Fruit fly (Drosophila melanogaster) whole organism, embryonic: Measurements from ENCODE around the gene Nthl1.

ENCODE experiments used
- CG10565 ChIP-seq: fragments of 200-800 bp; sonication (Bioruptor generic); optimal IDR thresholded peaks from 3 replicates; lab custom pipeline; 2016; ENCODE audit warnings: missing biosample characterization, mild to moderate bottlenecking, missing genetic modification characterization
- CG10654 ChIP-seq: fragments of 200-800 bp; sonication (Bioruptor generic); optimal IDR thresholded peaks from 2 replicates; lab custom pipeline; 2016; ENCODE audit warnings: missing biosample characterization, missing genetic modification characterization
- CG11247 ChIP-seq: fragments of 200-800 bp; sonication (Bioruptor generic); IDR thresholded peaks from 2 replicates; pipeline ENCODE4 v1.3.6; 2022; ENCODE audit warnings: missing biosample characterization, missing genetic modification characterization
- CG12104 ChIP-seq: fragments of 200-800 bp; sonication (Bioruptor generic); optimal IDR thresholded peaks from 3 replicates; lab custom pipeline; 2016; ENCODE audit warnings: missing biosample characterization, missing genetic modification characterization
- CG1233 ChIP-seq: fragments of 200-800 bp; sonication (Bioruptor generic); optimal IDR thresholded peaks from 4 replicates; lab custom pipeline; 2018; ENCODE audit warnings: missing biosample characterization, mild to moderate bottlenecking, missing genetic modification characterization
- CG13894 ChIP-seq: fragments of 200-800 bp; sonication (Bioruptor generic); optimal IDR thresholded peaks from 3 replicates; lab custom pipeline; 2018; ENCODE audit warnings: missing biosample characterization, mild to moderate bottlenecking, missing genetic modification characterization, moderate library complexity
- CG14441 ChIP-seq: fragments of 200-800 bp; sonication (Bioruptor generic); IDR thresholded peaks from 2 replicates; pipeline ENCODE4 v1.3.6; 2022; ENCODE audit warnings: missing biosample characterization, missing genetic modification characterization
- CG14860 ChIP-seq: fragments of 200-800 bp; sonication (Bioruptor generic); IDR thresholded peaks from 3 replicates; pipeline ENCODE4 v1.3.6; 2022; ENCODE audit warnings: missing biosample characterization, missing genetic modification characterization; ENCODE audit not compliant: partially characterized antibody
- CG15479 ChIP-seq: fragments of 200-800 bp; sonication (Bioruptor generic); optimal IDR thresholded peaks from 3 replicates; lab custom pipeline; 2019; ENCODE audit warnings: missing biosample characterization, mild to moderate bottlenecking, missing genetic modification characterization, moderate library complexity
- CG15601 ChIP-seq: fragments of 200-800 bp; sonication (Bioruptor generic); optimal IDR thresholded peaks from 3 replicates; lab custom pipeline; 2019; ENCODE audit warnings: missing biosample characterization, mild to moderate bottlenecking, missing genetic modification characterization, moderate library complexity
- CG17361 ChIP-seq: fragments of 200-800 bp; sonication (Bioruptor generic); IDR thresholded peaks from 3 replicates; pipeline ENCODE4 v1.3.6; 2022; ENCODE audit warnings: missing biosample characterization, missing genetic modification characterization
- CG17568 ChIP-seq: fragments of 200-800 bp; sonication (Bioruptor generic); optimal IDR thresholded peaks from 2 replicates; lab custom pipeline; 2018; ENCODE audit warnings: missing biosample characterization, mild to moderate bottlenecking, missing genetic modification characterization, moderate library complexity
- CG1832 ChIP-seq: fragments of 200-800 bp; sonication (Bioruptor generic); optimal IDR thresholded peaks from 2 replicates; lab custom pipeline; 2017; ENCODE audit warnings: missing biosample characterization, mild to moderate bottlenecking, missing genetic modification characterization, inconsistent platforms
- CG2129 ChIP-seq: fragments of 200-800 bp; sonication (Bioruptor generic); IDR thresholded peaks from 2 replicates; pipeline ENCODE4 v1.3.6; 2022; ENCODE audit warnings: missing biosample characterization, missing genetic modification characterization; ENCODE audit not compliant: partially characterized antibody
- CG4707 ChIP-seq: fragments of 200-800 bp; sonication (Bioruptor generic); optimal IDR thresholded peaks from 2 replicates; lab custom pipeline; 2018; ENCODE audit warnings: missing biosample characterization, mild to moderate bottlenecking, missing genetic modification characterization, moderate library complexity
- CG6254 ChIP-seq: fragments of 200-800 bp; sonication (Bioruptor generic); optimal IDR thresholded peaks from 3 replicates; lab custom pipeline; 2017; ENCODE audit warnings: mild to moderate bottlenecking, missing biosample characterization, missing genetic modification reagents, missing genetic modification characterization
- CG9215 ChIP-seq: fragments of 200-800 bp; sonication (Bioruptor generic); IDR thresholded peaks from 2 replicates; pipeline ENCODE4 v1.3.6; 2022; ENCODE audit warnings: missing biosample characterization, missing genetic modification characterization
- CG9817 ChIP-seq: fragments of 200-800 bp; sonication (Bioruptor generic); optimal IDR thresholded peaks from 2 replicates; lab custom pipeline; 2018; ENCODE audit warnings: missing biosample characterization, mild to moderate bottlenecking, missing genetic modification characterization, moderate library complexity
- CHES-1-like ChIP-seq: fragments of 200-800 bp; sonication (Bioruptor generic); optimal IDR thresholded peaks from 2 replicates; lab custom pipeline; 2016; ENCODE audit warnings: missing biosample characterization, missing genetic modification characterization
- D ChIP-seq, 2 experiments: fragments of 200-800 bp in 1 of 2; fragments of >200 bp in 1 of 2; sonication (Bioruptor generic) in 1 of 2; optimal IDR thresholded peaks; 2 replicates in 1 of 2; 3 replicates in 1 of 2; lab custom pipeline; 2017; ENCODE audit warnings: mild to moderate bottlenecking in 1 of 2, missing biosample characterization in 1 of 2, missing genetic modification characterization in 1 of 2, missing genetic modification reagents in 1 of 2
- Dip3 ChIP-seq: fragments of 200-800 bp; sonication (Bioruptor generic); optimal IDR thresholded peaks from 3 replicates; lab custom pipeline; 2016; ENCODE audit warnings: missing biosample characterization, missing genetic modification characterization
- Dref ChIP-seq: fragments of 200-800 bp; sonication (Bioruptor generic); IDR thresholded peaks from 2 replicates; pipeline ENCODE4 v1.3.6; 2022; ENCODE audit warnings: missing biosample characterization, missing genetic modification characterization
- HLHmδ ChIP-seq: fragments of 200-800 bp; sonication (Bioruptor generic); optimal IDR thresholded peaks from 2 replicates; lab custom pipeline; 2018; ENCODE audit warnings: missing biosample characterization, mild to moderate bottlenecking, missing genetic modification characterization, moderate library complexity
- Hand ChIP-seq: fragments of 200-800 bp; sonication (Bioruptor generic); optimal IDR thresholded peaks from 2 replicates; lab custom pipeline; 2017; ENCODE audit warnings: mild to moderate bottlenecking, missing biosample characterization, missing genetic modification reagents, missing genetic modification characterization
- HmgD ChIP-seq: fragments of 200-800 bp; sonication (Bioruptor generic); optimal IDR thresholded peaks from 3 replicates; lab custom pipeline; 2016; ENCODE audit warnings: missing biosample characterization, missing genetic modification characterization
- Hsf ChIP-seq: fragments of 200-800 bp; sonication (Bioruptor generic); optimal IDR thresholded peaks from 3 replicates; lab custom pipeline; 2016; ENCODE audit warnings: missing biosample characterization, missing genetic modification characterization
- Max ChIP-seq: fragments of 200-800 bp; sonication (Bioruptor generic); optimal IDR thresholded peaks from 2 replicates; lab custom pipeline; 2016; ENCODE audit warnings: missing biosample characterization, mild to moderate bottlenecking, missing genetic modification characterization
- Med ChIP-seq: fragments of 200-800 bp; sonication (Bioruptor generic); peaks from one replicate; lab custom pipeline; 2016; ENCODE audit warnings: missing biosample characterization, missing genetic modification characterization, mild to moderate bottlenecking, inconsistent platforms, moderate library complexity
- Myb ChIP-seq: fragments of 200-800 bp; sonication (Bioruptor generic); optimal IDR thresholded peaks from 2 replicates; lab custom pipeline; 2016; ENCODE audit warnings: missing biosample characterization, missing genetic modification characterization
- Nf-YA ChIP-seq: fragments of 200-800 bp; sonication (Bioruptor generic); IDR thresholded peaks from 2 replicates; pipeline ENCODE4 v1.3.6; 2022; ENCODE audit warnings: missing biosample characterization, missing genetic modification characterization
- Nf-YB ChIP-seq: fragments of 200-800 bp; sonication (Bioruptor generic); optimal IDR thresholded peaks from 3 replicates; lab custom pipeline; 2019; ENCODE audit warnings: missing biosample characterization, mild to moderate bottlenecking, missing genetic modification characterization, moderate library complexity
- Oaz ChIP-seq: fragments of 200-800 bp; sonication (Bioruptor generic); IDR thresholded peaks from 2 replicates; pipeline ENCODE4 v1.3.6; 2022; ENCODE audit warnings: missing biosample characterization, missing genetic modification characterization
- Ptx1 ChIP-seq: fragments of 200-800 bp; sonication (Bioruptor generic); IDR thresholded peaks from 2 replicates; pipeline ENCODE4 v1.3.6; 2022; ENCODE audit warnings: missing biosample characterization, missing genetic modification characterization
- Ravus ChIP-seq: fragments of 200-800 bp; sonication (Bioruptor generic); IDR thresholded peaks from 2 replicates; pipeline ENCODE4 v1.3.6; 2022; ENCODE audit warnings: missing biosample characterization, missing genetic modification characterization
- bab2 ChIP-seq: fragments of 200-800 bp; sonication (Bioruptor generic); optimal IDR thresholded peaks from 2 replicates; lab custom pipeline; 2016; ENCODE audit warnings: missing biosample characterization, missing genetic modification characterization
- cg ChIP-seq: fragments of 200-800 bp; sonication (Bioruptor generic); optimal IDR thresholded peaks from 3 replicates; lab custom pipeline; 2019; ENCODE audit warnings: missing biosample characterization, mild to moderate bottlenecking, missing genetic modification characterization, moderate library complexity
- chinmo ChIP-seq: fragments of 200-800 bp; sonication (Bioruptor generic); IDR thresholded peaks from 4 replicates; pipeline ENCODE4 v1.3.6; 2022; ENCODE audit warnings: missing biosample characterization, missing genetic modification characterization; ENCODE audit not compliant: partially characterized antibody
- corto ChIP-seq: fragments of 200-800 bp; sonication (Bioruptor generic); optimal IDR thresholded peaks from 2 replicates; lab custom pipeline; 2016; ENCODE audit warnings: missing biosample characterization, mild to moderate bottlenecking, missing genetic modification characterization, moderate library complexity
- danr ChIP-seq: fragments of 200-800 bp; sonication (Bioruptor generic); IDR thresholded peaks from 2 replicates; pipeline ENCODE4 v1.3.6; 2022; ENCODE audit warnings: missing biosample characterization, missing genetic modification characterization
- dimm ChIP-seq: fragments of 200-800 bp; sonication (Bioruptor generic); IDR thresholded peaks from 2 replicates; pipeline ENCODE4 v1.3.6; 2022; ENCODE audit warnings: missing biosample characterization, missing genetic modification characterization
- ewg ChIP-seq: fragments of 200-800 bp; sonication (Bioruptor generic); optimal IDR thresholded peaks from 3 replicates; lab custom pipeline; 2017; ENCODE audit warnings: mild to moderate bottlenecking, missing biosample characterization, missing genetic modification reagents, missing genetic modification characterization
- grn ChIP-seq: fragments of 200-800 bp; sonication (Bioruptor generic); optimal IDR thresholded peaks from 3 replicates; lab custom pipeline; 2017; ENCODE audit warnings: missing biosample characterization, missing genetic modification characterization
- lilli ChIP-seq: fragments of 200-800 bp; sonication (Bioruptor generic); optimal IDR thresholded peaks from 3 replicates; lab custom pipeline; 2016; ENCODE audit warnings: missing biosample characterization, missing genetic modification characterization
- mam ChIP-seq: fragments of 200-800 bp; sonication (Bioruptor generic); optimal IDR thresholded peaks from 3 replicates; lab custom pipeline; 2016; ENCODE audit warnings: missing biosample characterization, missing genetic modification characterization
- oc ChIP-seq: fragments of 200-800 bp; sonication (Bioruptor generic); optimal IDR thresholded peaks from 2 replicates; lab custom pipeline; 2018; ENCODE audit warnings: missing biosample characterization, mild to moderate bottlenecking, missing genetic modification characterization, moderate library complexity
- odd ChIP-seq: fragments of 200-800 bp; sonication (Bioruptor generic); optimal IDR thresholded peaks from 2 replicates; lab custom pipeline; 2017; ENCODE audit warnings: missing biosample characterization, mild to moderate bottlenecking, missing genetic modification characterization
- salm ChIP-seq: fragments of 200-800 bp; sonication (Bioruptor generic); optimal IDR thresholded peaks from 2 replicates; lab custom pipeline; 2018; ENCODE audit warnings: missing biosample characterization, mild to moderate bottlenecking, missing genetic modification characterization
- sens ChIP-seq: fragments of 200-800 bp; sonication (Bioruptor generic); peaks from one replicate; lab custom pipeline; 2016; ENCODE audit warnings: missing biosample characterization, missing genetic modification characterization
- slou ChIP-seq: fragments of 200-800 bp; sonication (Bioruptor generic); optimal IDR thresholded peaks from 3 replicates; lab custom pipeline; 2016; ENCODE audit warnings: missing biosample characterization, missing genetic modification characterization
- yki ChIP-seq: fragments of >200 bp; optimal IDR thresholded peaks from 3 replicates; lab custom pipeline; 2018

Gene Nthl1

dm6 chr2L:20944886-20945558 is 17.4 kb upstream of the Nthl1 start (continued):
- TF ChIP-seq CG9817 (tag; lab: Kevin White, UChicago) = peak; percentile 42
- TF ChIP-seq CG15601 = peak; percentile 70
- no peak for TF ChIP-seq CG17568 (GFP tag; lab: Kevin White, UChicago)
- TF ChIP-seq mam (GFP tag; lab: Kevin White, UChicago) = peak; percentile 10
- peak; percentile 56; the same call in 2 of the 3 replicates for TF ChIP-seq CG17361 (GFP tag; lab: Robert Waterston, UW)
- TF ChIP-seq Hsf (GFP tag; lab: Kevin White, UChicago) = peak; percentile 44
- TF ChIP-seq Nf-YB (GFP tag; lab: Kevin White, UChicago) = peak; percentile 2
- no peak for TF ChIP-seq odd
- TF ChIP-seq danr (GFP tag; lab: Robert Waterston, UW) = no peak
- peak; percentile 7 for TF ChIP-seq Hand (GFP tag; lab: Kevin White, UChicago)
- TF ChIP-seq CG10565 (GFP tag; lab: Kevin White, UChicago) = no peak
- TF ChIP-seq Ravus (GFP tag; lab: Robert Waterston, UW) = no peak
- peak; percentile 24 for TF ChIP-seq CG1233 (GFP tag; lab: Kevin White, UChicago)
- TF ChIP-seq HmgD = no peak
- no peak for TF ChIP-seq CG10654 (GFP tag; lab: Kevin White, UChicago)
- peak; percentile 44 for TF ChIP-seq lilli (GFP tag; lab: Kevin White, UChicago)
- TF ChIP-seq slou (GFP tag; lab: Kevin White, UChicago) = no peak
- TF ChIP-seq chinmo (GFP tag; lab: Robert Waterston, UW) = no peak
- no peak for TF ChIP-seq CG14860
- TF ChIP-seq CG14441 (GFP tag; lab: Robert Waterston, UW) = no peak
- no peak for TF ChIP-seq grn (GFP tag; lab: Kevin White, UChicago)
- no peak for TF ChIP-seq CG13894
- TF ChIP-seq bab2 (GFP tag; lab: Kevin White, UChicago) = peak; percentile 30
- peak; percentile 59 for TF ChIP-seq CG1832 (GFP tag; lab: Kevin White, UChicago)
- TF ChIP-seq cg (GFP tag; lab: Kevin White, UChicago) = no peak
- TF ChIP-seq Ptx1 (GFP tag; lab: Robert Waterston, UW) = peak; percentile 47
- TF ChIP-seq Dip3 (GFP tag; lab: Kevin White, UChicago) = no peak
- peak; percentile 17 for TF ChIP-seq oc (tag; lab: Kevin White, UChicago)
- TF ChIP-seq Oaz (GFP tag; lab: Robert Waterston, UW) = no peak
- no peak for TF ChIP-seq CG11247 (GFP tag; lab: Robert Waterston, UW)
- no peak for TF ChIP-seq Dref (GFP tag; lab: Robert Waterston, UW)
- TF ChIP-seq Nf-YA = no peak
- peak; percentile 6 for TF ChIP-seq Myb
- TF ChIP-seq dimm (GFP tag; lab: Robert Waterston, UW) = 0 out of 2 replicates have a peak, but pooled peaks have one; percentile 19
- no peak for TF ChIP-seq CG15479 (GFP tag; lab: Kevin White, UChicago)
- TF ChIP-seq yki (lab: Kevin White, UChicago) = no peak
- no peak for TF ChIP-seq CHES-1-like (GFP tag; lab: Kevin White, UChicago)
- no peak for TF ChIP-seq CG12104 (GFP tag; lab: Kevin White, UChicago)
- TF ChIP-seq Med (GFP tag; lab: Kevin White, UChicago) = peak; percentile 87
- TF ChIP-seq CG9215 (GFP tag; lab: Robert Waterston, UW) = no peak
- TF ChIP-seq corto (GFP tag; lab: Kevin White, UChicago) = no peak
- no peak for TF ChIP-seq CG4707 (GFP tag; lab: Kevin White, UChicago)
- TF ChIP-seq CG6254 (GFP tag; lab: Kevin White, UChicago) = peak; percentile 28
- TF ChIP-seq HLHmδ (GFP tag; lab: Kevin White, UChicago) = no peak
- no peak for TF ChIP-seq CG2129 (GFP tag; lab: Robert Waterston, UW)
- peak; percentile 93 for TF ChIP-seq sens (GFP tag; lab: Kevin White, UChicago)
- TF ChIP-seq ewg (GFP tag; lab: Kevin White, UChicago) = peak; percentile 32
- TF ChIP-seq D (optimal IDR thresholded peaks at IDR 0.05; lab: Kevin White, UChicago) = no peak
- TF ChIP-seq D (GFP tag; optimal IDR thresholded peaks at IDR 0.05; lab: Kevin White, UChicago) = peak; percentile 66
- TF ChIP-seq Max (GFP tag; lab: Kevin White, UChicago) = no peak
- TF ChIP-seq salm (tag; lab: Kevin White, UChicago) = no peak
